Worm (Caenorhabditis elegans) whole organism, late embryonic: ENCODE measurements around the gene B0310.3.

Source experiments
- C08G9.2 ChIP-seq: sonication (generic microtip); optimal IDR thresholded peaks from 2 replicates; lab custom pipeline; 2016; ENCODE audit warnings: mild to moderate bottlenecking, missing genetic modification characterization, moderate library complexity, missing compliant biosample characterization
- C38D4.7 ChIP-seq: fragments of 200-800 bp; sonication (Bioruptor generic); optimal IDR thresholded peaks from 2 replicates; lab custom pipeline; 2018; ENCODE audit warnings: mild to moderate bottlenecking, missing genetic modification characterization, moderate library complexity, missing compliant biosample characterization
- ama-1 ChIP-seq: fragments of 150-350 bp; optimal IDR thresholded peaks from 2 replicates; lab custom pipeline; 2014
- ceh-18 ChIP-seq: sonication (generic microtip); optimal IDR thresholded peaks from 2 replicates; lab custom pipeline; 2016; ENCODE audit warnings: missing genetic modification characterization, missing compliant biosample characterization
- ceh-22 ChIP-seq: sonication (generic microtip); optimal IDR thresholded peaks from 2 replicates; lab custom pipeline; 2017; ENCODE audit warnings: missing biosample characterization, missing genetic modification characterization
- ceh-31 ChIP-seq: sonication (generic microtip); optimal IDR thresholded peaks from 2 replicates; lab custom pipeline; 2016; ENCODE audit warnings: missing genetic modification characterization, missing compliant biosample characterization
- ceh-34 ChIP-seq: sonication (generic microtip); optimal IDR thresholded peaks from 2 replicates; lab custom pipeline; 2016; ENCODE audit warnings: mild to moderate bottlenecking, missing genetic modification characterization, missing compliant biosample characterization
- ceh-48 ChIP-seq: sonication (generic microtip); optimal IDR thresholded peaks from 2 replicates; lab custom pipeline; 2016; ENCODE audit warnings: missing genetic modification characterization, inconsistent platforms, missing compliant biosample characterization
- ceh-6 ChIP-seq: fragments of 200-800 bp; sonication (Bioruptor generic); optimal IDR thresholded peaks from 2 replicates; lab custom pipeline; 2018; ENCODE audit warnings: mild to moderate bottlenecking, missing genetic modification characterization, missing compliant biosample characterization
- ceh-9 ChIP-seq: sonication (generic microtip); optimal IDR thresholded peaks from 2 replicates; lab custom pipeline; 2016; ENCODE audit warnings: mild to moderate bottlenecking, missing genetic modification characterization, inconsistent platforms, missing compliant biosample characterization
- che-1 ChIP-seq: sonication (generic microtip); optimal IDR thresholded peaks from 2 replicates; lab custom pipeline; 2016; ENCODE audit warnings: mild to moderate bottlenecking, missing genetic modification characterization, missing compliant biosample characterization
- dmd-4 ChIP-seq: sonication (generic microtip); optimal IDR thresholded peaks from 2 replicates; lab custom pipeline; 2016; ENCODE audit warnings: borderline replicate concordance, missing genetic modification characterization, missing compliant biosample characterization
- dve-1 ChIP-seq: sonication (generic microtip); optimal IDR thresholded peaks from 2 replicates; lab custom pipeline; 2017; ENCODE audit warnings: antibody characterized with exemption, mild to moderate bottlenecking, missing genetic modification characterization, missing compliant biosample characterization
- elt-2 ChIP-seq: sonication (generic microtip); optimal IDR thresholded peaks from 2 replicates; lab custom pipeline; 2016; ENCODE audit warnings: missing genetic modification reagents, missing genetic modification characterization, missing compliant biosample characterization
- ets-4 ChIP-seq: sonication (generic microtip); optimal IDR thresholded peaks from 2 replicates; lab custom pipeline; 2016; ENCODE audit warnings: missing genetic modification characterization, missing compliant biosample characterization
- fax-1 ChIP-seq: sonication (generic microtip); optimal IDR thresholded peaks from 2 replicates; lab custom pipeline; 2016; ENCODE audit warnings: missing genotype, missing genetic modification characterization, missing compliant biosample characterization
- fkh-10 ChIP-seq: fragments of 150-350 bp; optimal IDR thresholded peaks from 2 replicates; lab custom pipeline; 2014; ENCODE audit warnings: missing biosample characterization, missing genetic modification reagents, missing genetic modification characterization
- hlh-13 ChIP-seq: fragments of 200-800 bp; sonication (Bioruptor generic); optimal IDR thresholded peaks from 2 replicates; lab custom pipeline; 2018; ENCODE audit warnings: mild to moderate bottlenecking, missing genetic modification characterization, missing compliant biosample characterization
- hlh-15 ChIP-seq: sonication (generic microtip); optimal IDR thresholded peaks from 2 replicates; lab custom pipeline; 2016; ENCODE audit warnings: missing genetic modification characterization, missing compliant biosample characterization
- hlh-30 ChIP-seq: sonication (generic microtip); optimal IDR thresholded peaks from 2 replicates; lab custom pipeline; 2017; ENCODE audit warnings: antibody characterized with exemption, missing genetic modification characterization, missing compliant biosample characterization; ENCODE audit not compliant: insufficient read depth
- hlh-8 ChIP-seq: sonication (generic microtip); optimal IDR thresholded peaks from 2 replicates; lab custom pipeline; 2016; ENCODE audit warnings: missing genotype, missing genetic modification characterization, missing compliant biosample characterization
- madf-2 ChIP-seq: sonication (generic microtip); optimal IDR thresholded peaks from 2 replicates; lab custom pipeline; 2017; ENCODE audit warnings: missing genetic modification characterization, missing compliant biosample characterization
- nfya-1 ChIP-seq: sonication (generic microtip); optimal IDR thresholded peaks from 2 replicates; lab custom pipeline; 2017; ENCODE audit warnings: missing genetic modification characterization, mild to moderate bottlenecking, missing compliant biosample characterization, antibody characterized with exemption, moderate library complexity
- nhr-11 ChIP-seq: fragments of 150-350 bp; optimal IDR thresholded peaks from 2 replicates; lab custom pipeline; 2014; ENCODE audit warnings: missing biosample characterization, missing genetic modification characterization
- odd-2 ChIP-seq: sonication (generic microtip); optimal IDR thresholded peaks from 2 replicates; lab custom pipeline; 2017; ENCODE audit warnings: antibody characterized with exemption, mild to moderate bottlenecking, missing genetic modification characterization, missing compliant biosample characterization
- pag-3 ChIP-seq: sonication (generic microtip); optimal IDR thresholded peaks from 2 replicates; lab custom pipeline; 2016; ENCODE audit warnings: missing compliant biosample characterization, missing genetic modification characterization, borderline replicate concordance
- pqm-1 ChIP-seq: sonication (generic microtip); optimal IDR thresholded peaks from 2 replicates; lab custom pipeline; 2016; ENCODE audit warnings: missing genetic modification characterization, missing compliant biosample characterization
- pros-1 ChIP-seq: fragments of 150-350 bp; optimal IDR thresholded peaks from 2 replicates; lab custom pipeline; 2014; ENCODE audit warnings: missing biosample characterization, missing genetic modification reagents, missing genetic modification characterization
- ref-2 ChIP-seq: sonication (generic microtip); optimal IDR thresholded peaks from 2 replicates; lab custom pipeline; 2016; ENCODE audit warnings: missing genetic modification characterization, missing compliant biosample characterization
- rnt-1 ChIP-seq: sonication (generic microtip); optimal IDR thresholded peaks from 2 replicates; lab custom pipeline; 2016; ENCODE audit warnings: missing genetic modification characterization, missing compliant biosample characterization
- sdc-2 ChIP-seq: sonication (generic microtip); optimal IDR thresholded peaks from 2 replicates; lab custom pipeline; 2016; ENCODE audit warnings: missing genotype, missing genetic modification characterization, missing compliant biosample characterization
- tbx-2 ChIP-seq: sonication (generic microtip); optimal IDR thresholded peaks from 2 replicates; lab custom pipeline; 2016; ENCODE audit warnings: missing genetic modification characterization, missing compliant biosample characterization
- tbx-7 ChIP-seq: sonication (generic microtip); optimal IDR thresholded peaks from 2 replicates; lab custom pipeline; 2016; ENCODE audit warnings: missing genotype, missing genetic modification characterization, missing compliant biosample characterization
- ttx-3 ChIP-seq: sonication (generic microtip); optimal IDR thresholded peaks from 2 replicates; lab custom pipeline; 2016; ENCODE audit warnings: missing genetic modification reagents, missing genetic modification characterization, missing compliant biosample characterization
- unc-42 ChIP-seq: sonication (generic microtip); optimal IDR thresholded peaks from 2 replicates; lab custom pipeline; 2016; ENCODE audit warnings: missing genotype, missing genetic modification characterization, missing compliant biosample characterization
- unc-55 ChIP-seq: sonication (generic microtip); optimal IDR thresholded peaks from 2 replicates; lab custom pipeline; 2017; ENCODE audit warnings: missing biosample characterization, missing genetic modification reagents, missing genetic modification characterization
- zip-5 ChIP-seq: sonication (generic microtip); optimal IDR thresholded peaks from 2 replicates; lab custom pipeline; 2016; ENCODE audit warnings: missing genetic modification characterization, missing compliant biosample characterization
- ztf-16 ChIP-seq: sonication (generic microtip); optimal IDR thresholded peaks from 2 replicates; lab custom pipeline; 2017; ENCODE audit warnings: missing genetic modification characterization, missing compliant biosample characterization

Gene B0310.3

ce11 chrX:535728-536127 is 14.9 kb upstream of the B0310.3 start, which contains the start of gene F28C10.3:
TSS of gene F28C10.3 (minus strand) at chrX:535828.
- no peak for TF ChIP-seq ceh-6 (GFP tag; lab: Kevin White, UChicago)
- peak; percentile 5 for TF ChIP-seq hlh-8 (tag; lab: Kevin White, UChicago)
- TF ChIP-seq unc-42 (tag; lab: Kevin White, UChicago): peak; percentile 55
- TF ChIP-seq dmd-4 (tag; lab: Kevin White, UChicago): peak; percentile 11
- peak; percentile 73 for TF ChIP-seq sdc-2 (tag; lab: Kevin White, UChicago)
- TF ChIP-seq fax-1 (tag; lab: Kevin White, UChicago): no peak
- peak; percentile 33 for TF ChIP-seq dve-1
- no peak for TF ChIP-seq pag-3 (tag; lab: Kevin White, UChicago)
- peak; percentile 83 for TF ChIP-seq ceh-31 (tag; lab: Kevin White, UChicago)
- TF ChIP-seq rnt-1: peak; percentile 27
- no peak for TF ChIP-seq ets-4
- TF ChIP-seq pros-1 (tag; lab: Kevin White, UChicago): peak; percentile 2
- peak; percentile 66 for TF ChIP-seq ref-2
- TF ChIP-seq ceh-18: peak; percentile 58
- no peak for TF ChIP-seq C38D4.7 (GFP tag; lab: Kevin White, UChicago)
- peak; percentile 81 for TF ChIP-seq nfya-1 (tag; lab: Kevin White, UChicago)
- peak; percentile 27 for TF ChIP-seq hlh-30 (tag; lab: Kevin White, UChicago)
- no peak for TF ChIP-seq ama-1 (lab: Kevin White, UChicago)
- TF ChIP-seq unc-55: peak; percentile 91
- TF ChIP-seq ceh-34 (tag; lab: Kevin White, UChicago): peak; percentile 48
- peak; percentile 41 for TF ChIP-seq C08G9.2
- TF ChIP-seq tbx-2: peak; percentile 71
- TF ChIP-seq ceh-22: no peak

- TF ChIP-seq zip-5 (tag; lab: Kevin White, UChicago) (no peak), unc-42 (tag; lab: Kevin White, UChicago) (no peak)
- TF ChIP-seq, all 69 proteins: peak for 0
These were observed 10.1 kb upstream of the B0310.3 start, which contains the start of gene B0310.6 for ce11 chrX:530909-531308. TSS of gene B0310.6 (minus strand) at chrX:531009.

ce11 chrX:530011-530410 is 9.2 kb upstream of the B0310.3 start, which contains the start of gene ugt-46:
TSS of gene ugt-46 (minus strand) at chrX:530289.
- no peak for TF ChIP-seq ceh-48
- no peak for TF ChIP-seq madf-2 (tag; lab: Kevin White, UChicago)
- no peak for TF ChIP-seq zip-5 (tag; lab: Kevin White, UChicago)
- TF ChIP-seq elt-2 (tag; lab: Kevin White, UChicago): peak; percentile 98

- TF ChIP-seq ceh-9 (tag; lab: Kevin White, UChicago): no peak
- TF ChIP-seq hlh-15: no peak
- TF ChIP-seq C08G9.2: no peak
- no peak for TF ChIP-seq fkh-10
- no peak for TF ChIP-seq ceh-48
- no peak for TF ChIP-seq hlh-8 (tag; lab: Kevin White, UChicago)
- no peak for TF ChIP-seq che-1 (tag; lab: Kevin White, UChicago)
- TF ChIP-seq ets-4: no peak
- TF ChIP-seq ztf-16: no peak
- no peak for TF ChIP-seq pqm-1
- TF ChIP-seq nhr-11 (tag; lab: Kevin White, UChicago): no peak
- TF ChIP-seq hlh-13: no peak
- no peak for TF ChIP-seq fax-1 (tag; lab: Kevin White, UChicago)
- TF ChIP-seq ttx-3 (tag; lab: Kevin White, UChicago): no peak
- TF ChIP-seq sdc-2 (tag; lab: Kevin White, UChicago): no peak
- no peak for TF ChIP-seq odd-2 (tag; lab: Kevin White, UChicago)
- no peak for TF ChIP-seq tbx-7 (tag; lab: Kevin White, UChicago)
- no peak for TF ChIP-seq pag-3 (tag; lab: Kevin White, UChicago)
These were observed 8.6 kb upstream of the B0310.3 start for ce11 chrX:529386-529785.
